Worm (Caenorhabditis elegans): ENCODE results near the gene dnj-14.

Gene dnj-14

DNA sequence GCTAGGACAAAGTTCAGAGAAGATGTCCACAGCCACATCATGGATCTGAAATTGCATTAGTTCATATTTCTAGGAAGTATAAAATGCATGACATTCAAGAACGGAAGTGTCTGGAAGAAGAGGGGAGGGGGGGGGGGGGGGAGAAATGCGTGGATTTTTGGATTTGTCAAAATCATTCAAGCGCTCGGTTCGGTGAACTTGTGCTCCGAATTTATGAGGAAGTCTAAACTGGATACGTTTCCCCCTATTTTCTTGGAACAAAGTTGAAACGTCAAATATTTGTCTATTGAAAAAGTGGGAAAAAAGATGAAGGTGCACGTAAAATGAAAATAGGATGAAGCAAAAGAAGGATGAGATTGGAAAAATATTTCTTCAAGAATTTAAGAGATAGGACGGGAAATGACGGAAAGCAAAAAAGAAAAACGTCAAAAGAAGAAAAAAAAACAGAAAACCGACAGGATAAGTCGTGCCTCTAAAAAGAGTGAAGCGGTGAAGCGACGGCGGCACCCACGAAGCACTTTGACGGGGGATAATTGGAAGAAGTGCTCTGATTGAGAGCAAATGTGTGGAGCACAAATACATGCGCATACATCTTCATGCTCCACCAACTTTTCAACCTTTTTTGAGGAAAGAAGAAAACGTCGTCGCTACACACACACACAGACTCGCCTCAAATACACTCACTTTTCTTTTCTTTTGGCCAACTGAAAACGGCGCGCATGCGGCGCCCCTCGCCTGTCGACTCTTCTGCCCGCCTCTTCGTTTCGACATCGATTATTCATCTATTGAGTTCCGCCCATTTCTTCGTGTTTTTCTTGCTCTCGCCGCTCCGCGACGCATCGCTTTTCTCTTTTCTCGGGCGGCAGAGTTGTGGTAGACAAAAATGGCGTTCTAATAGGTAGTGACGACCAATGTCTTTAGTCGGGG is 9.3 kb upstream of the dnj-14 start, which contains the start of gene F55D10.4:
TSS of gene F55D10.4 (minus strand) at position 51 of the 927 bp plus-strand sequence.
- no peak for TF ChIP-seq madf-5 (GFP tag; IDR thresholded peaks at IDR 0.05)
- TF ChIP-seq nhr-111 (GFP tag; optimal IDR thresholded peaks at IDR 0.05), result no peak
- TF ChIP-seq unc-62 (GFP tag; optimal IDR thresholded peaks at IDR 0.05 in 1 of 2), result peak in 1 of 2 experiments; percentile 12
- TF ChIP-seq unc-62 (tag; optimal IDR thresholded peaks at IDR 0.05), result no peak
- TF ChIP-seq dve-1 (tag; optimal IDR thresholded peaks at IDR 0.05; ENCODE audit: insufficient read depth), result no peak
- TF ChIP-seq hmg-1.1 (GFP tag; IDR thresholded peaks at IDR 0.05), result 0 out of 2 replicates have a peak, but pooled peaks have one; percentile 35
- no peak for TF ChIP-seq R02D3.7 (tag; optimal IDR thresholded peaks at IDR 0.05)
- no peak for TF ChIP-seq lim-7 (GFP tag; IDR thresholded peaks at IDR 0.05)
- peak; percentile 58 for TF ChIP-seq ces-1 (GFP tag; optimal IDR thresholded peaks at IDR 0.05)
- no peak for TF ChIP-seq tra-1 (GFP tag; IDR thresholded peaks at IDR 0.05)
- TF ChIP-seq daf-16 (GFP tag; optimal IDR thresholded peaks at IDR 0.05), result no peak
- no peak for TF ChIP-seq daf-16 (tag; optimal IDR thresholded peaks at IDR 0.05)
- TF ChIP-seq madf-9 (GFP tag; conservative IDR thresholded peaks at IDR 0.05), result no peak
- TF ChIP-seq lir-3 (tag; optimal IDR thresholded peaks at IDR 0.05), result no peak
- TF ChIP-seq ctbp-1 (GFP tag; IDR thresholded peaks at IDR 0.05), result 0 out of 2 replicates have a peak, but pooled peaks have one; percentile 40
- no peak for TF ChIP-seq lin-39 (tag; optimal IDR thresholded peaks at IDR 0.05)
- TF ChIP-seq nhr-102 (tag; optimal IDR thresholded peaks at IDR 0.05), result no peak
- TF ChIP-seq pha-4 (GFP tag; IDR thresholded peaks at IDR 0.05), result no peak
- TF ChIP-seq pha-4 (tag; optimal IDR thresholded peaks at IDR 0.05), result no peak
- no peak for TF ChIP-seq daf-19 (GFP tag; conservative IDR thresholded peaks at IDR 0.05)
- TF ChIP-seq aha-1 (tag), result peak; percentile 75
- no peak for TF ChIP-seq vab-7 (GFP tag; IDR thresholded peaks at IDR 0.05)
- TF ChIP-seq lsy-2 (tag; optimal IDR thresholded peaks at IDR 0.05), result peak in 1 of 2 experiments; percentile 10
- TF ChIP-seq ZK546.5 (tag; optimal IDR thresholded peaks at IDR 0.05), result no peak
- no peak for TF ChIP-seq F44E2.7 (GFP tag; IDR thresholded peaks at IDR 0.05)
- TF ChIP-seq Y48G9A.11 (GFP tag; IDR thresholded peaks at IDR 0.05), result no peak
- TF ChIP-seq ceh-32 (tag; optimal IDR thresholded peaks at IDR 0.05; ENCODE audit: poor library complexity), result no peak
- TF ChIP-seq rbr-2 (tag; optimal IDR thresholded peaks at IDR 0.05), result peak; percentile 28
- no peak for TF ChIP-seq D1046.2 (GFP tag; IDR thresholded peaks at IDR 0.05)
- no peak for TF ChIP-seq mep-1 (tag; optimal IDR thresholded peaks at IDR 0.05)
- no peak for TF ChIP-seq mxl-2 (GFP tag; conservative IDR thresholded peaks at IDR 0.05)
- no peak for TF ChIP-seq T26A8.4 (GFP tag; IDR thresholded peaks at IDR 0.05)
- no peak for TF ChIP-seq ZK337.2 (GFP tag; IDR thresholded peaks at IDR 0.05)
- no peak for TF ChIP-seq nhr-6 (tag; optimal IDR thresholded peaks at IDR 0.05)
- no peak for TF ChIP-seq nhr-48 (tag; optimal IDR thresholded peaks at IDR 0.05)
- TF ChIP-seq zag-1 (tag; optimal IDR thresholded peaks at IDR 0.05), result no peak
- peak; percentile 3 for TF ChIP-seq F37D6.2 (tag; optimal IDR thresholded peaks at IDR 0.05)
- TF ChIP-seq egl-43 (GFP tag; IDR thresholded peaks at IDR 0.05), result peak; percentile 70; the same call in 1 of the 2 replicates
- TF ChIP-seq mxl-3 (GFP tag; optimal IDR thresholded peaks at IDR 0.05), result no peak
- TF ChIP-seq hif-1 (tag; optimal IDR thresholded peaks at IDR 0.05), result no peak
- no peak for TF ChIP-seq Y5F2A.4 (GFP tag; optimal IDR thresholded peaks at IDR 0.05)
- no peak for TF ChIP-seq spr-1 (tag; optimal IDR thresholded peaks at IDR 0.05)

Measured in whole organism, L4 larva.